Worm (Caenorhabditis elegans) whole organism, young adult: ENCODE results near the gene tag-307.

Experiments used
- C06A6.2 ChIP-seq: fragments of 200-800 bp; sonication (Bioruptor generic); conservative IDR thresholded peaks from 2 replicates; pipeline ENCODE4 v1.3.6; 2022; ENCODE audit warnings: missing genetic modification characterization, missing compliant biosample characterization
- F37B4.10 ChIP-seq: fragments of 200-800 bp; sonication (Bioruptor generic); IDR thresholded peaks from 2 replicates; pipeline ENCODE4 v1.3.6; 2022; ENCODE audit warnings: missing genetic modification characterization, missing compliant biosample characterization
- Y67H2A.10 ChIP-seq: fragments of 200-800 bp; sonication (Bioruptor generic); conservative IDR thresholded peaks from 2 replicates; pipeline ENCODE4 v1.3.6; 2022; ENCODE audit warnings: missing genetic modification reagents, missing genetic modification characterization, missing compliant biosample characterization
- ets-4 ChIP-seq: fragments of 200-800 bp; sonication (Bioruptor generic); optimal IDR thresholded peaks from 2 replicates; lab custom pipeline; 2018; ENCODE audit warnings: mild to moderate bottlenecking, missing genetic modification characterization, missing compliant biosample characterization
- hlh-12 ChIP-seq: sonication (generic microtip); optimal IDR thresholded peaks from 2 replicates; lab custom pipeline; 2016; ENCODE audit warnings: missing genetic modification characterization, missing compliant biosample characterization
- let-526 ChIP-seq: fragments of 200-800 bp; sonication (Bioruptor generic); IDR thresholded peaks from 2 replicates; pipeline ENCODE4 v1.3.6; 2022; ENCODE audit warnings: missing genetic modification reagents, missing genetic modification characterization, missing compliant biosample characterization

ce11 chrIII:7814159-7815055 lies 42.6 kb downstream of the tag-307 start, which contains the start of gene egl-5:
- TF ChIP-seq C06A6.2 (GFP tag; lab: Robert Waterston, UW) (no peak), F37B4.10 (no peak), Y67H2A.10 (GFP tag; lab: Robert Waterston, UW) (no peak), ets-4 (GFP tag; lab: Kevin White, UChicago) (no peak), let-526 (GFP tag; lab: Robert Waterston, UW) (no peak), hlh-12 (tag; lab: Kevin White, UChicago) (no peak)
